Worm (Caenorhabditis elegans): ENCODE measurements around the gene D1025.1.

Gene D1025.1

DNA sequence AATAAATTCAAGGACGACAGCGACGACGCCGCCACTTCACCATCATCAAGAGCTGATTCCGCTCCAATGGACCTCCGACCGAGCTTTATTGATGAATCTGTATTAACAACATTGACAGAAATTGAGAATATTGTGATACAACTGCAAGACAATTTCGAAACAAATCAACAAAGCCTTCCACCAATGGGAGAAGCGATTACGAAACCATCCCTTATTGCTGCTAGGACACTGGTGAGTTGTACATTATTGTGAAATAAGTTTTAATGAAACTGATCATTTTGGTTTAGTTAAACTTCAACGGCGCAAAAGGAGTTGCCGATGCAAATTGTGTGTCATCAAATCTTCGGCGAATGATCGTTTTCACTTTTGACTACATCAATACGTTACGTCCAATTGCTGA, 38.5 kb downstream of the D1025.1 start:
- TF ChIP-seq scrt-1 (GFP tag; IDR thresholded peaks at IDR 0.05): no peak
- TF ChIP-seq ceh-13 (GFP tag; optimal IDR thresholded peaks at IDR 0.05): no peak
- no peak for TF ChIP-seq ama-1 (optimal IDR thresholded peaks at IDR 0.05)
- no peak for TF ChIP-seq tbx-11 (GFP tag; IDR thresholded peaks at IDR 0.05)
- no peak for TF ChIP-seq hmg-4 (GFP tag; optimal IDR thresholded peaks at IDR 0.05)
- no peak for TF ChIP-seq flt-1 (GFP tag; IDR thresholded peaks at IDR 0.05)
- TF ChIP-seq B0310.2 (tag; optimal IDR thresholded peaks at IDR 0.05): no peak
- no peak for TF ChIP-seq pes-1 (GFP tag; IDR thresholded peaks at IDR 0.05)
- TF ChIP-seq ets-7 (tag; optimal IDR thresholded peaks at IDR 0.05): no peak
- no peak for TF ChIP-seq aly-1 (tag; optimal IDR thresholded peaks at IDR 0.05)
- no peak for TF ChIP-seq hnd-1 (tag; optimal IDR thresholded peaks at IDR 0.05)
- TF ChIP-seq tra-4 (tag; optimal IDR thresholded peaks at IDR 0.05): no peak
- no peak for TF ChIP-seq ceh-36 (tag; optimal IDR thresholded peaks at IDR 0.05)

DNA sequence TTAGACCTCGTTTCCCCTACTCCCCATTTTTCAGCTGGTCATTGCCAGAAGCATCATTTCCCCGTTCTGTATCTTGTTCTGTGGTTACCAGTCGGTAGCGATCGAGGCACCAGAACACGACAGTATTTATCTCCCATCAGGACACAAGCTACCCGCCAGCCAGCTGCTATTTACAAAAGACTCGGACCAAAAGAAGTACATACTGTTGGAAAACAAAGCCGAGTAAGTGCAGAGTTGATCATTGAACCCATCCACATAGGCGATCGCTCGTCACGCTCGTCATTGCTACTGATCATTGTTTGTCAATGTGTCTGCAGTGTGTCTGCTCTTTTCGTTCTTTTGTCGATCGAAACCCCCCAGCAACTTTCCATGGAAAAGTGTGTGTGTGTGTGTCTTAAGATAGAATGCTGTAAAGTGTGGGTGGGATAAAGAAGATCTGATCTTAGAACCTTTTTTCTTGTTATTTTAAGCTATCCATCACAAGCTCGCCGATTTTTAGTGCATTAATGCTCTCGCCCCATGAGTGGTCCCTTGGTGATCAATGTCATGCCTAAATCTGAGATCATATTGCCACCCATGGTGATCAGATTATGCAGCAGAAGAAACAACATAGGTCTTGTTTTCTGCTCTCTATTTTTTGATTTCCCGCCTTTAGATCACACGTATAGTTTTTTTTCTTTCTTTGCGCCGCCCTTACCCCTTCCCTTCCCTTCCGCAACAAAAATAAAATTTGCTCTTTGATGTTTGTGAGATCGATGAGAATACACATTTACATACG, 39.1 kb downstream of the D1025.1 start:
- TF ChIP-seq ets-7 (tag; optimal IDR thresholded peaks at IDR 0.05) (no peak), pes-1 (GFP tag; IDR thresholded peaks at IDR 0.05) (no peak), hmg-4 (GFP tag; optimal IDR thresholded peaks at IDR 0.05) (no peak), tbx-37 (GFP tag; conservative IDR thresholded peaks at IDR 0.05) (no peak), F13C5.2 (tag; optimal IDR thresholded peaks at IDR 0.05) (no peak), ama-1 (optimal IDR thresholded peaks at IDR 0.05) (no peak), flt-1 (GFP tag; IDR thresholded peaks at IDR 0.05) (no peak), ceh-13 (GFP tag; optimal IDR thresholded peaks at IDR 0.05) (no peak)

ce11 chrX:14560297-14560680, 39.7 kb downstream of the D1025.1 start:
- TF ChIP-seq pes-1 (GFP tag; IDR thresholded peaks at IDR 0.05) (no peak), tbx-11 (GFP tag; IDR thresholded peaks at IDR 0.05) (no peak), hmbx-1 (tag; optimal IDR thresholded peaks at IDR 0.05) (no peak), F13C5.2 (tag; optimal IDR thresholded peaks at IDR 0.05) (peak; percentile 34)

DNA sequence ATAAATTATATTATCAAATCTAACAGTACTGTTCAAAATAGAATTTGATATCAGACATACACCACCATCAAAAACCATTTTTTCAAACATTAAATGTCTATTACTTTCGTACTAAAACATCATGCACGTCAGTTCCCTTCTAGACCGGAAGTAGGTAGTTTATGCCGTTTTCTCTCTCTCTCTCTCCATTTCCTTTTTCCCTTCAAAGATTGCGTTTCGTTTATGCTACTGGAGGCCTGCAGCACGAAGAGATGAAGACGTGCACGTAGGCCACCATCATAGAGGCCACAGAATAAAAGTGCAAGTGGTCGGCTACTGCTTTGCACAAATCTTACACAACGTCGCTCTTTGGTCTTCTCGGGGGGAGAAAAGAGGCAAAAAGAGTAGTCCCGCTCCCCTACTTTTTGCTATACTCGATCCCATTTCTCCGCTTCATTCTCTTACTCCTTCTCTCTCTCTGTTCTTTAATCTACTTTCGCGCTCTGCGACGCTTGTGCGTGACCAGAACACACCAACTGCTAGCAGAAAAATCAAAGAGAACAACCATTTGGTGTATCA, 40.9 kb downstream of the D1025.1 start:
- no peak for TF ChIP-seq ama-1 (optimal IDR thresholded peaks at IDR 0.05)
- TF ChIP-seq hmbx-1 (tag; optimal IDR thresholded peaks at IDR 0.05): no peak
- TF ChIP-seq ceh-36 (tag; optimal IDR thresholded peaks at IDR 0.05): no peak
- no peak for TF ChIP-seq tra-4 (tag; optimal IDR thresholded peaks at IDR 0.05)
- peak; percentile 12 for TF ChIP-seq F13C5.2 (tag; optimal IDR thresholded peaks at IDR 0.05)
- TF ChIP-seq tbx-37 (GFP tag; conservative IDR thresholded peaks at IDR 0.05): no peak

DNA sequence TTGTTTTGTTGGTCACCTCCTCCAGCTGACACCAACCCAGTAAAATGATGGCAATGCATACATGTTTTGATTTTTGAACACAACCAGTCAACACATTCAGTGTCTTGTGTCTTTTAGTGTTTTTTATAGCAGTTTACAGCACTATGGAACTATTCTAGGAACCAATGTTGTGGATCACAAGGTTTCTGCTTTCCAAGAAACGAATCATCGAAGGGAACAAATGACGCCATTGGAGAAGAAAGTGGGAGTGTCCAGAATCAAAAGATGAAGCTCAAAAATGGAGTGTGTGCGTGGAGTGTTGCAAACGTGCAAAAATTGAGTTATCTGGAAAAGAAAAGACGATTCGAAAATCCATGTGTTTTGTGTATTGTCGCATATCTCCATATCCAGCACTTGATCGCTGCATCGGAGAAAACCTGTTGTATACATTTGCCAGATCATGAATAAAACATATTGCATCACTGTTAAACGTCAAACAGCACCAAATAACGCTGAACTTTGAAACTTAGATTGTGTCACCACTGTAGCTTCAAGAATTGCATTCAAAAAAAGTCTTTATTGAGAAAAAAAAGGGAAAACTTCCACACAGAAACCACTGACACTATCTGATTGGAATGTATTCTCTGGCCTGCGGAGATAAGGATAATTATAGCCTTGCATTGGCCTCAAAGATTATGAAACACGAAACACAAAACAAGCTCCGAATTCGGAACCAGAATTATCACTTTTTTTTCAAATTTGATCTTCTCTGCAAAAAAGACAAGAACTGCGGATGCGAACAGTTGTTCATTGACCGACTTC, 41.9 kb downstream of the D1025.1 start:
- TF ChIP-seq aly-1 (tag; optimal IDR thresholded peaks at IDR 0.05): no peak

DNA sequence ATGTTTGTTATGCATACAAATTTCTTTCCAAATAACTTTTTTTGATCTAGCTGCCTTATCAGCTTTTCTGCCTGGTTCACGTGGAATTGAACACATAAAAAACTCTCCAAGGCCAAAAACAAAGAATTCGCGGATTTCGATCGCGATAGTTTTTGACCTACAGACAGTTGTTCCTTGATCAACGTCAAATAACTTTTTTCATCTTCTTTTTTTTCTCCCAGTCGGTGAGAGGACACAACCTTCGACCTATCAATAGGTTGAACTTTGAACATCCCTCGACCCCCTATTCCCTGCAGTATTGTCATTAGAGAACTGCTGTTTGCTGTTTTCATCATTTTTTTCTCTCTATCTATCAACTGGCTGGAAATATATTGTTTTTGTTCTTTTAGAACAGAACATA, 43.3 kb downstream of the D1025.1 start:
- TF ChIP-seq ets-7 (tag; optimal IDR thresholded peaks at IDR 0.05) (no peak), sea-1 (GFP tag; conservative IDR thresholded peaks at IDR 0.05) (no peak), hnd-1 (tag; optimal IDR thresholded peaks at IDR 0.05) (no peak), pes-1 (GFP tag; IDR thresholded peaks at IDR 0.05) (no peak), B0310.2 (tag; optimal IDR thresholded peaks at IDR 0.05) (no peak), ceh-13 (GFP tag; optimal IDR thresholded peaks at IDR 0.05) (no peak), hmg-4 (GFP tag; optimal IDR thresholded peaks at IDR 0.05) (no peak), hmbx-1 (tag; optimal IDR thresholded peaks at IDR 0.05) (no peak)

ce11 chrX:14565245-14565644, 44.7 kb downstream of the D1025.1 start:
- TF ChIP-seq tbx-37 (GFP tag; conservative IDR thresholded peaks at IDR 0.05) (no peak), tra-4 (tag; optimal IDR thresholded peaks at IDR 0.05) (no peak), pes-1 (GFP tag; IDR thresholded peaks at IDR 0.05) (no peak), scrt-1 (GFP tag; IDR thresholded peaks at IDR 0.05) (no peak), hmg-4 (GFP tag; optimal IDR thresholded peaks at IDR 0.05) (no peak), hnd-1 (tag; optimal IDR thresholded peaks at IDR 0.05) (no peak)

DNA sequence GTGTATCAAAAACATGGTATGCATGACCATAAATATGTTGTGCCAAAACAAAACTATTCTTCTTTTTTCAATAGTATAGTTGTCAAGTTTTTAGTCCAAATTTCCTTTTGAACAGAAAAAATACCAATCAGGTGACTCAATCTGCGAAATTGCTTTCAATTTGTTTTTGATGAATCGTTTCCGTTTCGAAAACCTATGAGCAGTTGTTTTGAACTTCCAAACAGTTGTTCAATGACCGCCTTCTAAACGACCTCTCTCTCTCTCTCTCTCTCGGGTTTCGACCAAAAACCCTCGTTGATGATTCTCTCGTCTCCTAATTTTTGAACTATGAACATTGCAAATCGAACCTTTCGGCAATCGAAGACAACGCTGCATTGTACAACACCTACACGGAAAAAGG, 45.5 kb downstream of the D1025.1 start:
- TF ChIP-seq tbx-11 (GFP tag; IDR thresholded peaks at IDR 0.05) (no peak), hnd-1 (tag; optimal IDR thresholded peaks at IDR 0.05) (no peak), tra-4 (tag; optimal IDR thresholded peaks at IDR 0.05) (no peak), ceh-36 (tag; optimal IDR thresholded peaks at IDR 0.05) (no peak)
